Worm (Caenorhabditis elegans): ENCODE results near the gene Y53F4B.20.

Y53F4B.20 gene

DNA sequence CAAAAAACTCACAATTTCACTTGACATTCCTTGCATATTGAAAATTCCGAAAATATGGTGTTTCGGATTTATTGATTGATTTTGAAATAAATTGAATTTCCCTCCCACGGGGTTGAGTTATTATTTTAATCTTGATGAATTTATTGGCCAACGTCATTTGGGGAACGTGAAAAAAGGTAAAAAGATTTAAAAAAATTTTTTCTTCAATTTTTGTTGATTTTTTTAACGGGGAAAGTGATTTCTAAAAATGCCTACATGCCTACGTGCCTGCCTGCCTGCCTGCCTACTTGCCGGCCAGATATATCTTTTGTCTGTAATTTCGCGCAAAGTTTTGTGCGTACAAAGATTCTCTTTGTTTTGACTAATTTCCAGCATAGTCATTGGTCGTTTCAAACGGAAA, 50.1 kb downstream of the Y53F4B.20 start, which contains the start of gene Y53F4B.24:
Gene Y53F4B.24, minus strand, starts transcription at position 101 of the 400 bp plus-strand sequence.
- no peak for TF ChIP-seq lir-3 (tag; optimal IDR thresholded peaks at IDR 0.05)

DNA sequence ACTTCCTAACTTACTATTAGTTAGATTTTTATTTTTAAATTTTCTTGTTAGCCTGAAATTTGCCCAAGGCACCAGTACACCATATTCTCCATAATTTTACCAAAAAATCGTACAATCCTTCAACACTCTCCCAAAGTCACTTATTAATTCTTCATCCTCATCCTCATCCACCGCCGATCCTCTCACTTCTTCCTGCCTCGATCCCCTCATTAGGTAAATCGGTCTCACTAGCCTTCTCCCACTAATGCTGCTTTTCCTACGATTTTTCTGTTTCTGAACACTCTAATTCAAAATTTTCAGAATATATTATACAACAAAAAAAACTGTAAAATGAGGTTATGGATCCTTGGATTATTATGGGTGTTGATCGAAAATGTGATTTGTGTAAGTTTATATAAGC, 51.6 kb downstream of the Y53F4B.20 start, which contains the start of gene Y53F4B.25:
Gene Y53F4B.25, plus strand, starts transcription at position 301 of the 400 bp plus-strand sequence.
- no peak for TF ChIP-seq ces-1 (GFP tag; optimal IDR thresholded peaks at IDR 0.05)
- no peak for TF ChIP-seq zip-2 (tag; optimal IDR thresholded peaks at IDR 0.05)
- no peak for TF ChIP-seq Y48G9A.11 (GFP tag; IDR thresholded peaks at IDR 0.05)
- TF ChIP-seq nhr-77 (tag; optimal IDR thresholded peaks at IDR 0.05), result no peak
- no peak for TF ChIP-seq nhr-237 (tag; optimal IDR thresholded peaks at IDR 0.05)
- TF ChIP-seq nhr-76 (tag; optimal IDR thresholded peaks at IDR 0.05), result no peak
- TF ChIP-seq dpl-1 (GFP tag; optimal IDR thresholded peaks at IDR 0.05), result no peak
- no peak for TF ChIP-seq skn-1 (tag; optimal IDR thresholded peaks at IDR 0.05)
- TF ChIP-seq lin-15B (tag; optimal IDR thresholded peaks at IDR 0.05), result no peak
- TF ChIP-seq daf-16 (GFP tag; optimal IDR thresholded peaks at IDR 0.05), result no peak
- no peak for TF ChIP-seq daf-16 (tag; optimal IDR thresholded peaks at IDR 0.05)
- TF ChIP-seq T26A8.4 (GFP tag; IDR thresholded peaks at IDR 0.05), result no peak
- TF ChIP-seq lir-3 (tag; optimal IDR thresholded peaks at IDR 0.05), result no peak
- no peak for TF ChIP-seq ztf-11 (tag; optimal IDR thresholded peaks at IDR 0.05)
- TF ChIP-seq fos-1 (tag; optimal IDR thresholded peaks at IDR 0.05), result no peak
- TF ChIP-seq tag-97 (GFP tag; IDR thresholded peaks at IDR 0.05), result no peak

All from whole organism, L4 larva.